Fruit fly (Drosophila melanogaster) whole organism, embryonic: Measurements from ENCODE around the gene Sf3b3.
A peak's percentile ranks its signal among the peaks of the same experiment; 100 is the strongest.

ENCODE experiments used
- Blimp-1 ChIP-seq: fragments of 200-800 bp; sonication (Bioruptor generic); optimal IDR thresholded peaks from 3 replicates; lab custom pipeline; 2018; ENCODE audit warnings: missing biosample characterization, missing genetic modification characterization, mild to moderate bottlenecking, moderate library complexity, missing genetic modification reagents
- CG10274 ChIP-seq: fragments of 200-800 bp; sonication (Bioruptor generic); optimal IDR thresholded peaks from 3 replicates; lab custom pipeline; 2017; ENCODE audit warnings: missing biosample characterization, mild to moderate bottlenecking, missing genetic modification characterization
- CG10321 ChIP-seq: fragments of 200-800 bp; sonication (Bioruptor generic); IDR thresholded peaks from 2 replicates; pipeline ENCODE4 v1.3.6; 2022; ENCODE audit warnings: missing biosample characterization, missing genetic modification characterization
- CG10366 ChIP-seq: fragments of 200-800 bp; sonication (Bioruptor generic); IDR thresholded peaks from 2 replicates; pipeline ENCODE4 v1.3.6; 2022; ENCODE audit warnings: missing biosample characterization, missing genetic modification characterization
- CG11085 ChIP-seq: fragments of 200-800 bp; sonication (Bioruptor generic); IDR thresholded peaks from 2 replicates; pipeline ENCODE4 v1.3.6; 2022; ENCODE audit warnings: missing biosample characterization, missing genetic modification characterization
- CG11456 ChIP-seq: fragments of 200-800 bp; sonication (Bioruptor generic); IDR thresholded peaks from 3 replicates; pipeline ENCODE4 v1.3.6; 2022; ENCODE audit warnings: missing biosample characterization, missing genetic modification characterization
- CG12071 ChIP-seq: fragments of 200-800 bp; sonication (Bioruptor generic); optimal IDR thresholded peaks from 3 replicates; lab custom pipeline; 2018; ENCODE audit warnings: missing biosample characterization, mild to moderate bottlenecking, missing genetic modification characterization
- CG12155 ChIP-seq: fragments of 200-800 bp; sonication (Bioruptor generic); optimal IDR thresholded peaks from 3 replicates; lab custom pipeline; 2016; ENCODE audit warnings: missing biosample characterization, missing genetic modification characterization
- CG12219 ChIP-seq: fragments of 200-800 bp; sonication (Bioruptor generic); optimal IDR thresholded peaks from 3 replicates; lab custom pipeline; 2018; ENCODE audit warnings: missing biosample characterization, mild to moderate bottlenecking, missing genetic modification characterization
- CG12744 ChIP-seq: fragments of 200-800 bp; sonication (Bioruptor generic); optimal IDR thresholded peaks from 2 replicates; lab custom pipeline; 2016; ENCODE audit warnings: missing biosample characterization, missing genetic modification characterization
- CG13424 ChIP-seq: fragments of 200-800 bp; sonication (Bioruptor generic); optimal IDR thresholded peaks from 2 replicates; lab custom pipeline; 2019; ENCODE audit warnings: missing biosample characterization, mild to moderate bottlenecking, missing genetic modification characterization, moderate library complexity
- CG13775 ChIP-seq: fragments of 200-800 bp; sonication (Bioruptor generic); optimal IDR thresholded peaks from 3 replicates; lab custom pipeline; 2017; ENCODE audit warnings: missing biosample characterization, mild to moderate bottlenecking, missing genetic modification characterization
- CG17359 ChIP-seq: fragments of 200-800 bp; sonication (Bioruptor generic); optimal IDR thresholded peaks from 3 replicates; lab custom pipeline; 2018; ENCODE audit warnings: missing biosample characterization, mild to moderate bottlenecking, missing genetic modification characterization, moderate library complexity
- CG17385 ChIP-seq: fragments of 200-800 bp; sonication (Bioruptor generic); optimal IDR thresholded peaks from 3 replicates; lab custom pipeline; 2018; ENCODE audit warnings: missing biosample characterization, mild to moderate bottlenecking, missing genetic modification characterization
- CG32772 ChIP-seq: fragments of 200-800 bp; sonication (Bioruptor generic); IDR thresholded peaks from 2 replicates; pipeline ENCODE4 v1.3.6; 2022; ENCODE audit warnings: missing biosample characterization, missing genetic modification characterization
- CG34422 ChIP-seq: fragments of 200-800 bp; sonication (Bioruptor generic); IDR thresholded peaks from 3 replicates; pipeline ENCODE4 v1.3.6; 2022; ENCODE audit warnings: missing biosample characterization, missing genetic modification characterization
- CG4282 ChIP-seq: fragments of 200-800 bp; sonication (Bioruptor generic); optimal IDR thresholded peaks from 2 replicates; lab custom pipeline; 2016; ENCODE audit warnings: missing biosample characterization, missing genetic modification characterization
- CG4328 ChIP-seq: fragments of 200-800 bp; sonication (Bioruptor generic); optimal IDR thresholded peaks from 3 replicates; lab custom pipeline; 2017; ENCODE audit warnings: missing biosample characterization, missing genetic modification reagents, missing genetic modification characterization
- CG4854 ChIP-seq: fragments of 200-800 bp; sonication (Bioruptor generic); optimal IDR thresholded peaks from 2 replicates; lab custom pipeline; 2016; ENCODE audit warnings: missing biosample characterization, missing genetic modification characterization, inconsistent platforms
- CG6854 ChIP-seq: fragments of 200-800 bp; sonication (Bioruptor generic); optimal IDR thresholded peaks from 3 replicates; lab custom pipeline; 2017; ENCODE audit warnings: missing biosample characterization, mild to moderate bottlenecking, missing genetic modification characterization
- CG7963 ChIP-seq: fragments of 200-800 bp; sonication (Bioruptor generic); IDR thresholded peaks from 3 replicates; pipeline ENCODE4 v1.3.6; 2022; ENCODE audit warnings: missing biosample characterization, missing genetic modification characterization; ENCODE audit not compliant: partially characterized antibody
- CG8089 ChIP-seq: fragments of 200-800 bp; sonication (Bioruptor generic); optimal IDR thresholded peaks from 3 replicates; lab custom pipeline; 2016; ENCODE audit warnings: missing biosample characterization, missing genetic modification characterization
- CG8281 ChIP-seq: fragments of 200-800 bp; sonication (Bioruptor generic); optimal IDR thresholded peaks from 2 replicates; lab custom pipeline; 2018; ENCODE audit warnings: missing biosample characterization, mild to moderate bottlenecking, missing genetic modification characterization, moderate library complexity
- CrebB ChIP-seq: fragments of 200-800 bp; sonication (Bioruptor generic); optimal IDR thresholded peaks from 3 replicates; lab custom pipeline; 2018; ENCODE audit warnings: missing biosample characterization, mild to moderate bottlenecking, missing genetic modification characterization
- Dad ChIP-seq: fragments of 200-800 bp; sonication (Bioruptor generic); optimal IDR thresholded peaks from 3 replicates; lab custom pipeline; 2016; ENCODE audit warnings: missing biosample characterization, missing genetic modification characterization
- E2f1 ChIP-seq: fragments of 200-800 bp; sonication (Bioruptor generic); IDR thresholded peaks from 2 replicates; pipeline ENCODE4 v1.3.6; 2022; ENCODE audit warnings: missing biosample characterization, missing genetic modification characterization
- HLH54F ChIP-seq: fragments of 200-800 bp; sonication (Bioruptor generic); optimal IDR thresholded peaks from 3 replicates; lab custom pipeline; 2016; ENCODE audit warnings: missing biosample characterization, missing genetic modification characterization
- HLHmδ ChIP-seq: fragments of 200-800 bp; sonication (Bioruptor generic); optimal IDR thresholded peaks from 2 replicates; lab custom pipeline; 2018; ENCODE audit warnings: missing biosample characterization, mild to moderate bottlenecking, missing genetic modification characterization, moderate library complexity
- Hmx ChIP-seq: fragments of 200-800 bp; sonication (Bioruptor generic); optimal IDR thresholded peaks from 2 replicates; lab custom pipeline; 2016; ENCODE audit warnings: missing biosample characterization, missing genetic modification characterization
- Hr51 ChIP-seq, 2 experiments: fragments of 200-800 bp; sonication (Bioruptor generic); optimal IDR thresholded peaks; 2 replicates in 1 of 2; 3 replicates in 1 of 2; lab custom pipeline; 2016 to 2018; ENCODE audit warnings: missing biosample characterization in 2 of 2, missing genetic modification characterization in 2 of 2, mild to moderate bottlenecking in 1 of 2, moderate library complexity in 1 of 2
- Meics ChIP-seq: fragments of 200-800 bp; sonication (Bioruptor generic); optimal IDR thresholded peaks from 2 replicates; lab custom pipeline; 2017; ENCODE audit warnings: missing biosample characterization, mild to moderate bottlenecking, missing genetic modification characterization
- NC2β ChIP-seq: fragments of 200-800 bp; sonication (Bioruptor generic); optimal IDR thresholded peaks from 2 replicates; lab custom pipeline; 2016; ENCODE audit warnings: missing biosample characterization, missing genetic modification characterization
- Sox102F ChIP-seq: fragments of 200-800 bp; sonication (Bioruptor generic); optimal IDR thresholded peaks from 2 replicates; lab custom pipeline; 2018; ENCODE audit warnings: missing biosample characterization, mild to moderate bottlenecking, missing genetic modification characterization, moderate library complexity
- Sry-δ ChIP-seq: fragments of 200-800 bp; sonication (Bioruptor generic); optimal IDR thresholded peaks from 2 replicates; lab custom pipeline; 2016; ENCODE audit warnings: missing biosample characterization, missing genetic modification characterization
- YL-1 ChIP-seq: fragments of 200-800 bp; sonication (Bioruptor generic); optimal IDR thresholded peaks from 3 replicates; lab custom pipeline; 2017; ENCODE audit warnings: missing biosample characterization, mild to moderate bottlenecking, missing genetic modification characterization
- br ChIP-seq: fragments of >200 bp; optimal IDR thresholded peaks from 2 replicates; lab custom pipeline; 2017
- caup ChIP-seq: fragments of 200-800 bp; sonication (Bioruptor generic); optimal IDR thresholded peaks from 3 replicates; lab custom pipeline; 2017; ENCODE audit warnings: missing biosample characterization, mild to moderate bottlenecking, missing genetic modification characterization, moderate library complexity; ENCODE audit not compliant: severe bottlenecking
- crc ChIP-seq: fragments of 200-800 bp; sonication (Bioruptor generic); optimal IDR thresholded peaks from 2 replicates; lab custom pipeline; 2016; ENCODE audit warnings: missing biosample characterization, missing genetic modification characterization
- crol ChIP-seq: fragments of 200-800 bp; sonication (Bioruptor generic); IDR thresholded peaks from 2 replicates; pipeline ENCODE4 v1.3.6; 2022; ENCODE audit warnings: missing biosample characterization, missing genetic modification characterization
- gce ChIP-seq: fragments of 200-800 bp; sonication (Bioruptor generic); IDR thresholded peaks from 3 replicates; pipeline ENCODE4 v1.3.6; 2022; ENCODE audit warnings: missing biosample characterization, missing genetic modification characterization
- ham ChIP-seq: fragments of 200-800 bp; sonication (Bioruptor generic); IDR thresholded peaks from 2 replicates; pipeline ENCODE4 v1.3.6; 2022; ENCODE audit warnings: missing biosample characterization, missing genetic modification characterization
- hb ChIP-seq: fragments of 200-800 bp; sonication (Bioruptor generic); IDR thresholded peaks from 3 replicates; pipeline ENCODE4 v1.3.6; 2022; ENCODE audit warnings: missing biosample characterization, missing genetic modification characterization; ENCODE audit not compliant: partially characterized antibody
- her ChIP-seq: fragments of 200-800 bp; sonication (Bioruptor generic); optimal IDR thresholded peaks from 2 replicates; lab custom pipeline; 2016; ENCODE audit warnings: missing biosample characterization, missing genetic modification characterization
- kni ChIP-seq: fragments of 200-800 bp; sonication (Bioruptor generic); optimal IDR thresholded peaks from 3 replicates; lab custom pipeline; 2017; ENCODE audit warnings: mild to moderate bottlenecking, missing biosample characterization, missing genetic modification reagents, missing genetic modification characterization
- mirr ChIP-seq: fragments of 200-800 bp; sonication (Bioruptor generic); optimal IDR thresholded peaks from 3 replicates; lab custom pipeline; 2018; ENCODE audit warnings: missing biosample characterization, mild to moderate bottlenecking, missing genetic modification characterization
- mld ChIP-seq: fragments of 200-800 bp; sonication (Bioruptor generic); IDR thresholded peaks from 3 replicates; pipeline ENCODE4 v1.3.6; 2022; ENCODE audit warnings: missing biosample characterization, missing genetic modification characterization; ENCODE audit not compliant: partially characterized antibody
- pum ChIP-seq: fragments of 200-800 bp; sonication (Bioruptor generic); optimal IDR thresholded peaks from 2 replicates; lab custom pipeline; 2016; ENCODE audit warnings: missing biosample characterization, missing genetic modification characterization
- seq ChIP-seq: fragments of 200-800 bp; sonication (Bioruptor generic); IDR thresholded peaks from 2 replicates; pipeline ENCODE4 v1.3.6; 2022; ENCODE audit warnings: missing biosample characterization, missing genetic modification characterization
- trem ChIP-seq: fragments of 200-800 bp; optimal IDR thresholded peaks from 3 replicates; lab custom pipeline; 2019; ENCODE audit warnings: missing biosample characterization, mild to moderate bottlenecking, missing genetic modification characterization, moderate library complexity
- tup ChIP-seq: fragments of 200-800 bp; sonication (Bioruptor generic); optimal IDR thresholded peaks from 2 replicates; lab custom pipeline; 2016; ENCODE audit warnings: missing biosample characterization, mild to moderate bottlenecking, missing genetic modification characterization, moderate library complexity

Gene Sf3b3

DNA sequence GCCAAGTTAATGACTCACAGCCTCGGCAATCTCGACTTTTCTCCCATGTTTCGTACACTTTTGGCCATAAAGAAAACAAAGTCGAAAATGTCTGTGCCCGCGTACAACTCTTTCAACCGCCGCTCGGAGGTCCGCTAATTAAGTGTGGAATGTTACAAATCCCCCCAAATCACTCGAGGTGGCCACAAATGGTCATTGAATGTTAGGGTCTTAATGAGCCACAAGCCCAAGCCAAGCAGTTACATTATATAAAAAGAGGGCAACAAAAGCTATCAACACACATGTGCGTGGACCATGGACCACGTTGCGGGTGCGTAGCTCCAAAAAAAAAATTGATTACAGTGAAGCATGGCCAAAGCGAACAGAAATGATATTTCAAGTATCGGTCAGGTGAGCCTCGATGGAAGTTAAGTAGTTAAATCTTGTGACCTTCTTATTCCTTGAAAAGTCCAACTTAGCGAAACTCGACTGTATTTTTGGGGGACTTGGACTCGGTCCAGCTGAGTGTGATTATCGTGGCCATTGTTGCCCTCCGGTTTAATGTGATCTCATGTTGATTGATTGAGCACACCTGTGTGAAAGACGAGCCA lies 13.8 kb downstream of the Sf3b3 start (continued):
- TF ChIP-seq CG13775 (GFP tag; lab: Kevin White, UChicago) = peak; percentile 56
- TF ChIP-seq mirr = peak; percentile 78
- peak; percentile 83 for TF ChIP-seq CG17385 (GFP tag; lab: Kevin White, UChicago)
- no peak for TF ChIP-seq mld
- peak; percentile 87 for TF ChIP-seq pum (GFP tag; lab: Kevin White, UChicago)
- peak; percentile 16 for TF ChIP-seq trem (tag; lab: Kevin White, UChicago)
- TF ChIP-seq CG7963 = no peak
- peak; percentile 78 for TF ChIP-seq crc
- peak; percentile 92 for TF ChIP-seq CG17359 (tag; lab: Kevin White, UChicago)
- no peak for TF ChIP-seq HLHmδ (GFP tag; lab: Kevin White, UChicago)
- peak; percentile 70 to 88 for TF ChIP-seq Hr51 (GFP tag; optimal IDR thresholded peaks at IDR 0.05; lab: Kevin White, UChicago)
- peak; percentile 68 for TF ChIP-seq CG4328 (GFP tag; lab: Kevin White, UChicago)
- peak; percentile 84 for TF ChIP-seq CG8089
- peak; percentile 97 for TF ChIP-seq CG34422 (GFP tag; lab: Robert Waterston, UW)
- TF ChIP-seq CrebB = peak; percentile 85
- TF ChIP-seq E2f1 (GFP tag; lab: Robert Waterston, UW) = peak; percentile 92
- peak; percentile 83 for TF ChIP-seq CG11085 (GFP tag; lab: Robert Waterston, UW)
- TF ChIP-seq Meics (GFP tag; lab: Kevin White, UChicago) = peak; percentile 85
- TF ChIP-seq CG6854 (GFP tag; lab: Kevin White, UChicago) = peak; percentile 57
- peak; percentile 82 for TF ChIP-seq CG12155
- TF ChIP-seq her = peak; percentile 90
- TF ChIP-seq YL-1 = no peak
- TF ChIP-seq tup (GFP tag; lab: Kevin White, UChicago) = peak; percentile 53
- TF ChIP-seq CG10366 (GFP tag; lab: Robert Waterston, UW) = peak; percentile 96
- TF ChIP-seq gce (GFP tag; lab: Robert Waterston, UW) = peak; percentile 95
- TF ChIP-seq Sry-δ (GFP tag; lab: Kevin White, UChicago) = peak; percentile 49
- TF ChIP-seq CG11456 (GFP tag; lab: Robert Waterston, UW) = peak; percentile 94
- TF ChIP-seq ham (GFP tag; lab: Robert Waterston, UW) = peak; percentile 77
- peak; percentile 74 for TF ChIP-seq CG10321 (GFP tag; lab: Robert Waterston, UW)
- peak; percentile 94 for TF ChIP-seq Sox102F (GFP tag; lab: Kevin White, UChicago)
- peak; percentile 68 for TF ChIP-seq CG10274
- TF ChIP-seq CG12744 (GFP tag; lab: Kevin White, UChicago) = peak; percentile 74
- TF ChIP-seq seq (GFP tag; lab: Robert Waterston, UW) = peak; percentile 92
- peak; percentile 90 for TF ChIP-seq caup (GFP tag; lab: Kevin White, UChicago)
- TF ChIP-seq crol (GFP tag; lab: Robert Waterston, UW) = peak; percentile 35; the same call in 1 of the 2 replicates
- peak; percentile 92 for TF ChIP-seq CG12071 (GFP tag; lab: Kevin White, UChicago)
- peak; percentile 91 for TF ChIP-seq CG12219
- peak; percentile 88 for TF ChIP-seq CG13424 (tag; lab: Kevin White, UChicago)
- TF ChIP-seq NC2β (GFP tag; lab: Kevin White, UChicago) = peak; percentile 74
- TF ChIP-seq CG4282 (GFP tag; lab: Kevin White, UChicago) = peak; percentile 75
- peak; percentile 75 for TF ChIP-seq CG4854 (GFP tag; lab: Kevin White, UChicago)
- peak; percentile 87 for TF ChIP-seq HLH54F (GFP tag; lab: Kevin White, UChicago)
- TF ChIP-seq hb (GFP tag; lab: Robert Waterston, UW) = no peak
- peak; percentile 71 for TF ChIP-seq CG8281
- peak; percentile 21 for TF ChIP-seq Hmx (GFP tag; lab: Kevin White, UChicago)
- peak; percentile 84 for TF ChIP-seq Dad (GFP tag; lab: Kevin White, UChicago)
- peak; percentile 82 for TF ChIP-seq Blimp-1 (GFP tag; lab: Kevin White, UChicago)
- TF ChIP-seq br (lab: Kevin White, UChicago) = no peak
- peak; percentile 71 for TF ChIP-seq kni (GFP tag; lab: Kevin White, UChicago)
- TF ChIP-seq CG32772 (GFP tag; lab: Robert Waterston, UW) = peak; percentile 95
